Fruit fly (Drosophila melanogaster) whole organism, embryonic: ENCODE measurements around the gene Mer.

Experiments
- CG11247 ChIP-seq: fragments of 200-800 bp; sonication (Bioruptor generic); IDR thresholded peaks from 2 replicates; pipeline ENCODE4 v1.3.6; 2022; ENCODE audit warnings: missing biosample characterization, missing genetic modification characterization
- CG12391 ChIP-seq: fragments of 200-800 bp; sonication (Bioruptor generic); optimal IDR thresholded peaks from 3 replicates; lab custom pipeline; 2018; ENCODE audit warnings: missing biosample characterization, mild to moderate bottlenecking, missing genetic modification characterization, moderate library complexity
- CG13123 ChIP-seq: fragments of 200-800 bp; sonication (Bioruptor generic); optimal IDR thresholded peaks from 2 replicates; lab custom pipeline; 2016; ENCODE audit warnings: missing biosample characterization, missing genetic modification characterization
- CG13775 ChIP-seq: fragments of 200-800 bp; sonication (Bioruptor generic); optimal IDR thresholded peaks from 3 replicates; lab custom pipeline; 2017; ENCODE audit warnings: missing biosample characterization, mild to moderate bottlenecking, missing genetic modification characterization
- CG14014 ChIP-seq: fragments of 200-800 bp; sonication (Bioruptor generic); IDR thresholded peaks from 2 replicates; pipeline ENCODE4 v1.3.6; 2022; ENCODE audit warnings: missing biosample characterization, missing genetic modification characterization
- CG14965 ChIP-seq: fragments of 200-800 bp; sonication (Bioruptor generic); optimal IDR thresholded peaks from 2 replicates; lab custom pipeline; 2016; ENCODE audit warnings: missing biosample characterization, missing genetic modification characterization, borderline replicate concordance
- CG17359 ChIP-seq: fragments of 200-800 bp; sonication (Bioruptor generic); optimal IDR thresholded peaks from 3 replicates; lab custom pipeline; 2018; ENCODE audit warnings: missing biosample characterization, mild to moderate bottlenecking, missing genetic modification characterization, moderate library complexity
- CG17361 ChIP-seq: fragments of 200-800 bp; sonication (Bioruptor generic); IDR thresholded peaks from 3 replicates; pipeline ENCODE4 v1.3.6; 2022; ENCODE audit warnings: missing biosample characterization, missing genetic modification characterization
- CG17829 ChIP-seq: fragments of 200-800 bp; optimal IDR thresholded peaks from 2 replicates; lab custom pipeline; 2019; ENCODE audit warnings: missing biosample characterization, mild to moderate bottlenecking, missing genetic modification characterization, moderate library complexity
- CG18764 ChIP-seq: fragments of 200-800 bp; sonication (Bioruptor generic); optimal IDR thresholded peaks from 3 replicates; lab custom pipeline; 2016; ENCODE audit warnings: missing biosample characterization, missing genetic modification characterization
- CG2120 ChIP-seq: fragments of 200-800 bp; sonication (Bioruptor generic); optimal IDR thresholded peaks from 3 replicates; lab custom pipeline; 2016; ENCODE audit warnings: missing biosample characterization, missing genetic modification characterization
- CG2199 ChIP-seq: fragments of 200-800 bp; sonication (Bioruptor generic); IDR thresholded peaks from 3 replicates; pipeline ENCODE4 v1.3.6; 2022; ENCODE audit warnings: missing biosample characterization, missing genetic modification characterization
- CG2202 ChIP-seq: fragments of 200-800 bp; sonication (Bioruptor generic); optimal IDR thresholded peaks from 2 replicates; lab custom pipeline; 2018; ENCODE audit warnings: missing biosample characterization, mild to moderate bottlenecking, missing genetic modification characterization
- CG2875 ChIP-seq: fragments of 200-800 bp; sonication (Bioruptor generic); optimal IDR thresholded peaks from 2 replicates; lab custom pipeline; 2017; ENCODE audit warnings: missing biosample characterization, mild to moderate bottlenecking, missing genetic modification characterization, missing genetic modification reagents
- CG31388 ChIP-seq: fragments of 200-800 bp; sonication (Bioruptor generic); optimal IDR thresholded peaks from 2 replicates; lab custom pipeline; 2016; ENCODE audit warnings: missing biosample characterization, missing genetic modification characterization
- CG3407 ChIP-seq: fragments of 200-800 bp; sonication (Bioruptor generic); optimal IDR thresholded peaks from 2 replicates; lab custom pipeline; 2018; ENCODE audit warnings: missing biosample characterization, mild to moderate bottlenecking, missing genetic modification characterization
- CG34376 ChIP-seq: fragments of 200-800 bp; sonication (Bioruptor generic); optimal IDR thresholded peaks from 2 replicates; lab custom pipeline; 2018; ENCODE audit warnings: missing biosample characterization, mild to moderate bottlenecking, missing genetic modification characterization
- CG34422 ChIP-seq: fragments of 200-800 bp; sonication (Bioruptor generic); IDR thresholded peaks from 3 replicates; pipeline ENCODE4 v1.3.6; 2022; ENCODE audit warnings: missing biosample characterization, missing genetic modification characterization
- CG3838 ChIP-seq: fragments of 200-800 bp; sonication (Bioruptor generic); optimal IDR thresholded peaks from 3 replicates; lab custom pipeline; 2016; ENCODE audit warnings: missing biosample characterization, missing genetic modification characterization
- CG3847 ChIP-seq: fragments of 200-800 bp; sonication (Bioruptor generic); IDR thresholded peaks from 2 replicates; pipeline ENCODE4 v1.3.6; 2022; ENCODE audit warnings: missing biosample characterization, missing genetic modification characterization
- CG43689 ChIP-seq: fragments of 200-800 bp; sonication (Bioruptor generic); IDR thresholded peaks from 2 replicates; pipeline ENCODE4 v1.3.6; 2022; ENCODE audit warnings: missing biosample characterization, missing genetic modification characterization
- CG4707 ChIP-seq: fragments of 200-800 bp; sonication (Bioruptor generic); optimal IDR thresholded peaks from 2 replicates; lab custom pipeline; 2018; ENCODE audit warnings: missing biosample characterization, mild to moderate bottlenecking, missing genetic modification characterization, moderate library complexity
- CG4730 ChIP-seq: fragments of 200-800 bp; sonication (Bioruptor generic); IDR thresholded peaks from 2 replicates; pipeline ENCODE4 v1.3.6; 2022; ENCODE audit warnings: missing biosample characterization, missing genetic modification characterization
- CG5180 ChIP-seq: fragments of 200-800 bp; sonication (Bioruptor generic); optimal IDR thresholded peaks from 3 replicates; lab custom pipeline; 2017; ENCODE audit warnings: missing biosample characterization, missing genetic modification characterization, mild to moderate bottlenecking, moderate library complexity, missing genetic modification reagents
- CG6272 ChIP-seq: fragments of 200-800 bp; sonication (Bioruptor generic); IDR thresholded peaks from 2 replicates; pipeline ENCODE4 v1.3.6; 2022; ENCODE audit warnings: missing biosample characterization, missing genetic modification characterization
- CG6813 ChIP-seq: fragments of 200-800 bp; sonication (Bioruptor generic); optimal IDR thresholded peaks from 2 replicates; lab custom pipeline; 2017; ENCODE audit warnings: missing biosample characterization, missing genetic modification characterization, mild to moderate bottlenecking, moderate library complexity, missing genetic modification reagents
- CG7271 ChIP-seq: fragments of 200-800 bp; sonication (Bioruptor generic); optimal IDR thresholded peaks from 2 replicates; lab custom pipeline; 2018; ENCODE audit warnings: missing biosample characterization, mild to moderate bottlenecking, missing genetic modification characterization, moderate library complexity
- CoRest ChIP-seq: fragments of 200-800 bp; sonication (Bioruptor generic); optimal IDR thresholded peaks from 3 replicates; lab custom pipeline; 2018; ENCODE audit warnings: missing biosample characterization, mild to moderate bottlenecking, missing genetic modification characterization, moderate library complexity
- Dip2 ChIP-seq: fragments of 200-800 bp; sonication (Bioruptor generic); IDR thresholded peaks from 2 replicates; pipeline ENCODE4 v1.3.6; 2022; ENCODE audit warnings: missing biosample characterization, missing genetic modification characterization
- Eip74EF ChIP-seq, 2 experiments: fragments of 200-800 bp in 1 of 2; fragments of >200 bp in 1 of 2; sonication (Bioruptor generic) in 1 of 2; optimal IDR thresholded peaks; 2 replicates each; lab custom pipeline; 2017 to 2019; ENCODE audit warnings: missing biosample characterization in 2 of 2, missing genetic modification characterization in 2 of 2, mild to moderate bottlenecking in 1 of 2, moderate library complexity in 1 of 2
- Gug ChIP-seq: fragments of 200-800 bp; sonication (Bioruptor generic); IDR thresholded peaks from 4 replicates; pipeline ENCODE4 v1.3.6; 2022; ENCODE audit warnings: missing biosample characterization, missing genetic modification characterization
- Kr ChIP-seq: fragments of 200-800 bp; sonication (Bioruptor generic); optimal IDR thresholded peaks from 2 replicates; lab custom pipeline; 2017; ENCODE audit warnings: missing biosample characterization, mild to moderate bottlenecking, missing genetic modification characterization
- Mad ChIP-seq: fragments of 200-800 bp; sonication (Bioruptor generic); optimal IDR thresholded peaks from 2 replicates; lab custom pipeline; 2016; ENCODE audit warnings: missing biosample characterization, missing genetic modification characterization
- Mrtf ChIP-seq: fragments of 200-800 bp; sonication (Bioruptor generic); IDR thresholded peaks from 3 replicates; pipeline ENCODE4 v1.3.6; 2022; ENCODE audit warnings: missing biosample characterization, missing genetic modification characterization
- btn ChIP-seq: fragments of 200-800 bp; sonication (Bioruptor generic); optimal IDR thresholded peaks from 2 replicates; lab custom pipeline; 2016; ENCODE audit warnings: missing biosample characterization, missing genetic modification characterization
- dm ChIP-seq: fragments of 200-800 bp; sonication (Bioruptor generic); optimal IDR thresholded peaks from 3 replicates; lab custom pipeline; 2016; ENCODE audit warnings: missing biosample characterization, missing genetic modification characterization
- dmrt11E ChIP-seq: fragments of 200-800 bp; sonication (Bioruptor generic); optimal IDR thresholded peaks from 3 replicates; lab custom pipeline; 2018; ENCODE audit warnings: missing biosample characterization, mild to moderate bottlenecking, missing genetic modification characterization, moderate library complexity
- ems ChIP-seq: fragments of 200-800 bp; sonication (Bioruptor generic); optimal IDR thresholded peaks from 3 replicates; lab custom pipeline; 2016; ENCODE audit warnings: missing biosample characterization, missing genetic modification characterization
- esg ChIP-seq: fragments of 200-800 bp; sonication (Bioruptor generic); conservative IDR thresholded peaks from 2 replicates; pipeline ENCODE4 v1.3.6; 2022; ENCODE audit warnings: missing biosample characterization, missing genetic modification characterization
- fd96Cb ChIP-seq: fragments of 200-800 bp; sonication (Bioruptor generic); optimal IDR thresholded peaks from 2 replicates; lab custom pipeline; 2018; ENCODE audit warnings: missing biosample characterization, mild to moderate bottlenecking, missing genetic modification characterization, moderate library complexity
- ftz-f1 ChIP-seq: fragments of 200-800 bp; sonication (Bioruptor generic); optimal IDR thresholded peaks from 2 replicates; lab custom pipeline; 2016; ENCODE audit warnings: missing biosample characterization, missing genetic modification characterization
- h ChIP-seq: fragments of >200 bp; optimal IDR thresholded peaks from 2 replicates; lab custom pipeline; 2017
- jing ChIP-seq: fragments of 200-800 bp; sonication (Bioruptor generic); optimal IDR thresholded peaks from 2 replicates; lab custom pipeline; 2018; ENCODE audit warnings: missing biosample characterization, mild to moderate bottlenecking, missing genetic modification characterization
- kni ChIP-seq: fragments of 200-800 bp; sonication (Bioruptor generic); optimal IDR thresholded peaks from 3 replicates; lab custom pipeline; 2017; ENCODE audit warnings: mild to moderate bottlenecking, missing biosample characterization, missing genetic modification reagents, missing genetic modification characterization
- lab ChIP-seq: fragments of 200-800 bp; sonication (Bioruptor generic); optimal IDR thresholded peaks from 3 replicates; lab custom pipeline; 2017; ENCODE audit warnings: missing biosample characterization, missing genetic modification characterization, mild to moderate bottlenecking, moderate library complexity, missing genetic modification reagents
- odd ChIP-seq: fragments of 200-800 bp; sonication (Bioruptor generic); optimal IDR thresholded peaks from 2 replicates; lab custom pipeline; 2017; ENCODE audit warnings: missing biosample characterization, mild to moderate bottlenecking, missing genetic modification characterization
- sd ChIP-seq: fragments of 200-800 bp; sonication (Bioruptor generic); optimal IDR thresholded peaks from 3 replicates; lab custom pipeline; 2018; ENCODE audit warnings: missing biosample characterization, mild to moderate bottlenecking, missing genetic modification characterization, moderate library complexity
- stc ChIP-seq: fragments of 200-800 bp; sonication (Bioruptor generic); IDR thresholded peaks from 2 replicates; pipeline ENCODE4 v1.3.6; 2022; ENCODE audit warnings: missing biosample characterization, missing genetic modification characterization
- trem ChIP-seq: fragments of 200-800 bp; optimal IDR thresholded peaks from 3 replicates; lab custom pipeline; 2019; ENCODE audit warnings: missing biosample characterization, mild to moderate bottlenecking, missing genetic modification characterization, moderate library complexity
- tup ChIP-seq: fragments of 200-800 bp; sonication (Bioruptor generic); optimal IDR thresholded peaks from 2 replicates; lab custom pipeline; 2016; ENCODE audit warnings: missing biosample characterization, mild to moderate bottlenecking, missing genetic modification characterization, moderate library complexity
- zfh1 ChIP-seq: fragments of 200-800 bp; sonication (Bioruptor generic); IDR thresholded peaks from 3 replicates; pipeline ENCODE4 v1.3.6; 2022; ENCODE audit warnings: missing biosample characterization, missing genetic modification characterization

Mer gene

dm6 chrX:19668405-19668804 lies 24.9 kb downstream of the Mer start (continued):
- TF ChIP-seq btn (GFP tag; lab: Kevin White, UChicago) = peak; percentile 89
- peak; percentile 95 for TF ChIP-seq Gug (GFP tag; lab: Robert Waterston, UW)
- TF ChIP-seq CG2202 (tag; lab: Kevin White, UChicago) = peak; percentile 94
- TF ChIP-seq fd96Cb = peak; percentile 93
- peak; percentile 89 for TF ChIP-seq CG3838 (GFP tag; lab: Kevin White, UChicago)
- TF ChIP-seq CG11247 (GFP tag; lab: Robert Waterston, UW) = peak; percentile 93
- peak; percentile 88 for TF ChIP-seq stc
- TF ChIP-seq CG34422 (GFP tag; lab: Robert Waterston, UW) = peak; percentile 93
- TF ChIP-seq CG31388 (GFP tag; lab: Kevin White, UChicago) = peak; percentile 73
- peak; percentile 96 for TF ChIP-seq zfh1 (GFP tag; lab: Robert Waterston, UW)
- TF ChIP-seq CG2875 (GFP tag; lab: Kevin White, UChicago) = peak; percentile 96
- peak; percentile 97 for TF ChIP-seq CoRest (tag; lab: Kevin White, UChicago)
- peak; percentile 74 for TF ChIP-seq CG5180 (GFP tag; lab: Kevin White, UChicago)
- TF ChIP-seq CG17829 (tag; lab: Kevin White, UChicago) = peak; percentile 94
- TF ChIP-seq ftz-f1 (GFP tag; lab: Kevin White, UChicago) = peak; percentile 84
- peak; percentile 68 for TF ChIP-seq CG14965 (GFP tag; lab: Kevin White, UChicago)
- TF ChIP-seq CG2199 = peak; percentile 88; the same call in 2 of the 3 replicates
- TF ChIP-seq trem (tag; lab: Kevin White, UChicago) = peak; percentile 80
- peak; percentile 93 for TF ChIP-seq CG4707 (GFP tag; lab: Kevin White, UChicago)
- peak; percentile 95 for TF ChIP-seq Mrtf (GFP tag; lab: Robert Waterston, UW)
- TF ChIP-seq CG3407 (GFP tag; lab: Kevin White, UChicago) = peak; percentile 95
- TF ChIP-seq dmrt11E (tag; lab: Kevin White, UChicago) = peak; percentile 98
- TF ChIP-seq Eip74EF (GFP tag; optimal IDR thresholded peaks at IDR 0.05; lab: Kevin White, UChicago) = peak in 1 of 2 experiments; percentile 91
- peak; percentile 95 for TF ChIP-seq CG13123
- TF ChIP-seq kni (GFP tag; lab: Kevin White, UChicago) = peak; percentile 91
- peak; percentile 93 for TF ChIP-seq jing
- TF ChIP-seq CG34376 = peak; percentile 93
- peak; percentile 94 for TF ChIP-seq esg (GFP tag; lab: Robert Waterston, UW)
- TF ChIP-seq CG18764 (GFP tag; lab: Kevin White, UChicago) = peak; percentile 91
- peak; percentile 79 for TF ChIP-seq Kr
- TF ChIP-seq CG7271 (tag; lab: Kevin White, UChicago) = peak; percentile 59
- TF ChIP-seq CG6272 (GFP tag; lab: Robert Waterston, UW) = peak; percentile 88
- TF ChIP-seq CG6813 = peak; percentile 92
- TF ChIP-seq sd (tag; lab: Kevin White, UChicago) = peak; percentile 99
- TF ChIP-seq CG17359 (tag; lab: Kevin White, UChicago) = peak; percentile 93
- TF ChIP-seq CG3847 (GFP tag; lab: Robert Waterston, UW) = peak; percentile 95
- TF ChIP-seq odd = peak; percentile 91
- peak; percentile 93 for TF ChIP-seq CG13775 (GFP tag; lab: Kevin White, UChicago)
- TF ChIP-seq ems (GFP tag; lab: Kevin White, UChicago) = peak; percentile 97
- TF ChIP-seq CG14014 (GFP tag; lab: Robert Waterston, UW) = peak; percentile 96
- TF ChIP-seq Mad (GFP tag; lab: Kevin White, UChicago) = peak; percentile 96
- peak; percentile 94 for TF ChIP-seq dm (GFP tag; lab: Kevin White, UChicago)
- peak; percentile 92 for TF ChIP-seq CG43689
- TF ChIP-seq lab = peak; percentile 95
- peak; percentile 45; the same call in 1 of the 2 replicates for TF ChIP-seq Dip2 (GFP tag; lab: Robert Waterston, UW)
- TF ChIP-seq CG2120 = peak; percentile 98
- TF ChIP-seq tup (GFP tag; lab: Kevin White, UChicago) = peak; percentile 97
- peak; percentile 96 for TF ChIP-seq CG12391 (tag; lab: Kevin White, UChicago)
- TF ChIP-seq h (lab: Kevin White, UChicago) = no peak
- TF ChIP-seq CG17361 (GFP tag; lab: Robert Waterston, UW) = peak; percentile 92
- TF ChIP-seq CG4730 (GFP tag; lab: Robert Waterston, UW) = peak; percentile 90
